Worm (Caenorhabditis elegans) whole organism, mixed stage, embryonic: Measurements from ENCODE around the gene C05D2.8.

ENCODE experiments used
- M03D4.4 ChIP-seq: sonication (generic microtip); optimal IDR thresholded peaks from 2 replicates; lab custom pipeline; 2017; ENCODE audit warnings: mild to moderate bottlenecking, missing genetic modification characterization, missing compliant biosample characterization
- bed-3 ChIP-seq: fragments of 200-800 bp; sonication (Bioruptor generic); optimal IDR thresholded peaks from 3 replicates; lab custom pipeline; 2018; ENCODE audit warnings: mild to moderate bottlenecking, missing genetic modification characterization, moderate library complexity, missing compliant biosample characterization
- blmp-1 ChIP-seq: fragments of 150-350 bp; optimal IDR thresholded peaks from 2 replicates; lab custom pipeline; 2014; ENCODE audit warnings: missing biosample characterization, missing genetic modification characterization
- ceh-39 ChIP-seq: fragments of 150-350 bp; optimal IDR thresholded peaks from 2 replicates; lab custom pipeline; 2014; ENCODE audit warnings: missing biosample characterization, missing genetic modification characterization
- ceh-43 ChIP-seq: fragments of 200-800 bp; sonication (Bioruptor generic); optimal IDR thresholded peaks from 2 replicates; lab custom pipeline; 2018; ENCODE audit warnings: mild to moderate bottlenecking, missing genetic modification characterization, moderate library complexity, missing compliant biosample characterization
- ceh-83 ChIP-seq: fragments of 200-800 bp; sonication (Bioruptor generic); optimal IDR thresholded peaks from 2 replicates; lab custom pipeline; 2018; ENCODE audit warnings: mild to moderate bottlenecking, missing genetic modification characterization, missing compliant biosample characterization
- ces-1 ChIP-seq: fragments of 150-350 bp; optimal IDR thresholded peaks from 2 replicates; lab custom pipeline; 2014; ENCODE audit warnings: missing biosample characterization, missing genetic modification reagents, missing genetic modification characterization
- cnd-1 ChIP-seq: fragments of 200-800 bp; sonication (Bioruptor generic); optimal IDR thresholded peaks from 2 replicates; lab custom pipeline; 2018; ENCODE audit warnings: mild to moderate bottlenecking, missing genetic modification characterization, missing compliant biosample characterization
- drap-1 ChIP-seq: fragments of 200-800 bp; sonication (Bioruptor generic); optimal IDR thresholded peaks from 3 replicates; lab custom pipeline; 2018; ENCODE audit warnings: mild to moderate bottlenecking, missing genetic modification characterization, missing compliant biosample characterization
- elt-1 ChIP-seq: sonication (generic microtip); optimal IDR thresholded peaks from 2 replicates; lab custom pipeline; 2017; ENCODE audit warnings: missing genetic modification characterization, mild to moderate bottlenecking, missing compliant biosample characterization, antibody characterized with exemption, moderate library complexity, borderline replicate concordance; ENCODE audit not compliant: insufficient read depth
- elt-3 ChIP-seq: fragments of 150-350 bp; optimal IDR thresholded peaks from 2 replicates; lab custom pipeline; 2014; ENCODE audit warnings: missing biosample characterization, missing genetic modification characterization
- flh-1 ChIP-seq: fragments of 200-800 bp; sonication (Bioruptor generic); optimal IDR thresholded peaks from 2 replicates; lab custom pipeline; 2018; ENCODE audit warnings: mild to moderate bottlenecking, missing genetic modification characterization, moderate library complexity, missing compliant biosample characterization
- ham-2 ChIP-seq: fragments of 200-800 bp; sonication (Bioruptor generic); optimal IDR thresholded peaks from 2 replicates; lab custom pipeline; 2018; ENCODE audit warnings: mild to moderate bottlenecking, missing genetic modification characterization, missing compliant biosample characterization
- hlh-1 ChIP-seq: fragments of 150-350 bp; optimal IDR thresholded peaks from 2 replicates; lab custom pipeline; 2014; ENCODE audit warnings: missing biosample characterization, missing genetic modification reagents, missing genetic modification characterization
- lin-13 ChIP-seq: fragments of 150-350 bp; optimal IDR thresholded peaks from 2 replicates; lab custom pipeline; 2014; ENCODE audit warnings: missing biosample characterization, missing genetic modification characterization
- lin-32 ChIP-seq: fragments of 200-800 bp; sonication (Bioruptor generic); optimal IDR thresholded peaks from 2 replicates; lab custom pipeline; 2018; ENCODE audit warnings: mild to moderate bottlenecking, missing genetic modification characterization, missing compliant biosample characterization
- lsy-2 ChIP-seq: fragments of 150-350 bp; optimal IDR thresholded peaks from 2 replicates; lab custom pipeline; 2014; ENCODE audit warnings: missing biosample characterization, missing genetic modification characterization
- mab-5 ChIP-seq: fragments of 150-350 bp; optimal IDR thresholded peaks from 2 replicates; lab custom pipeline; 2014; ENCODE audit warnings: missing biosample characterization, missing genetic modification characterization
- mep-1 ChIP-seq: fragments of 150-350 bp; optimal IDR thresholded peaks from 2 replicates; lab custom pipeline; 2017; ENCODE audit warnings: missing biosample characterization, missing genetic modification reagents, missing genetic modification characterization, inconsistent platforms
- mls-2 ChIP-seq: sonication (generic microtip); optimal IDR thresholded peaks from 2 replicates; lab custom pipeline; 2016; ENCODE audit warnings: mild to moderate bottlenecking, missing genetic modification characterization, moderate library complexity, missing compliant biosample characterization
- nhr-12 ChIP-seq: fragments of 150-350 bp; optimal IDR thresholded peaks from 2 replicates; lab custom pipeline; 2014; ENCODE audit warnings: missing biosample characterization, missing genetic modification characterization
- nhr-2 ChIP-seq: fragments of 150-350 bp; optimal IDR thresholded peaks from 2 replicates; lab custom pipeline; 2014; ENCODE audit warnings: missing biosample characterization, missing genetic modification characterization
- nhr-28 ChIP-seq: fragments of 150-350 bp; optimal IDR thresholded peaks from 2 replicates; lab custom pipeline; 2014; ENCODE audit warnings: missing biosample characterization, missing genetic modification characterization
- nhr-76 ChIP-seq: sonication (generic microtip); optimal IDR thresholded peaks from 2 replicates; lab custom pipeline; 2017; ENCODE audit warnings: missing biosample characterization, missing genetic modification characterization
- pha-4 ChIP-seq: fragments of 150-350 bp; optimal IDR thresholded peaks from 2 replicates; lab custom pipeline; 2018; ENCODE audit warnings: missing biosample characterization, missing genetic modification reagents, missing genetic modification characterization
- sem-2 ChIP-seq: fragments of 200-800 bp; sonication (Bioruptor generic); optimal IDR thresholded peaks from 2 replicates; lab custom pipeline; 2018; ENCODE audit warnings: mild to moderate bottlenecking, missing genetic modification characterization, missing compliant biosample characterization
- snpc-4 ChIP-seq: fragments of 150-350 bp; optimal IDR thresholded peaks from 2 replicates; lab custom pipeline; 2014; ENCODE audit warnings: missing biosample characterization, missing genetic modification characterization
- sptf-1 ChIP-seq: sonication (generic microtip); optimal IDR thresholded peaks from 2 replicates; lab custom pipeline; 2017; ENCODE audit warnings: mild to moderate bottlenecking, missing genetic modification characterization, moderate library complexity, missing compliant biosample characterization
- tbx-8 ChIP-seq: fragments of 200-800 bp; sonication (Bioruptor generic); optimal IDR thresholded peaks from 2 replicates; lab custom pipeline; 2018; ENCODE audit warnings: mild to moderate bottlenecking, missing genetic modification characterization, moderate library complexity, missing compliant biosample characterization
- unc-120 ChIP-seq: sonication (generic microtip); optimal IDR thresholded peaks from 2 replicates; lab custom pipeline; 2017; ENCODE audit warnings: missing genetic modification characterization, missing compliant biosample characterization; ENCODE audit not compliant: poor library complexity, severe bottlenecking
- unc-62 ChIP-seq: fragments of 150-350 bp; optimal IDR thresholded peaks from 2 replicates; lab custom pipeline; 2014; ENCODE audit warnings: missing biosample characterization, missing genetic modification reagents, missing genetic modification characterization
- zip-8 ChIP-seq: fragments of 150-350 bp; optimal IDR thresholded peaks from 2 replicates; lab custom pipeline; 2014; ENCODE audit warnings: missing biosample characterization, missing genetic modification characterization
- ztf-11 ChIP-seq: fragments of 150-350 bp; optimal IDR thresholded peaks from 2 replicates; lab custom pipeline; 2014; ENCODE audit warnings: missing biosample characterization, missing genetic modification characterization

Gene C05D2.8

ce11 chrIII:5635179-5635578, 25.0 kb upstream of the C05D2.8 start, which contains the start of gene ckk-1:
TSS of gene ckk-1 (plus strand) at chrIII:5635479.
- TF ChIP-seq nhr-12 (tag; lab: Kevin White, UChicago) (no peak), blmp-1 (tag; lab: Kevin White, UChicago) (no peak), ceh-83 (no peak), nhr-2 (tag; lab: Kevin White, UChicago) (no peak), ztf-11 (tag; lab: Kevin White, UChicago) (no peak), ham-2 (GFP tag; lab: Kevin White, UChicago) (no peak), lin-32 (GFP tag; lab: Kevin White, UChicago) (no peak), elt-3 (no peak), unc-62 (GFP tag; lab: Kevin White, UChicago) (no peak)
- TF ChIP-seq, all 35 proteins: peak for 0

DNA sequence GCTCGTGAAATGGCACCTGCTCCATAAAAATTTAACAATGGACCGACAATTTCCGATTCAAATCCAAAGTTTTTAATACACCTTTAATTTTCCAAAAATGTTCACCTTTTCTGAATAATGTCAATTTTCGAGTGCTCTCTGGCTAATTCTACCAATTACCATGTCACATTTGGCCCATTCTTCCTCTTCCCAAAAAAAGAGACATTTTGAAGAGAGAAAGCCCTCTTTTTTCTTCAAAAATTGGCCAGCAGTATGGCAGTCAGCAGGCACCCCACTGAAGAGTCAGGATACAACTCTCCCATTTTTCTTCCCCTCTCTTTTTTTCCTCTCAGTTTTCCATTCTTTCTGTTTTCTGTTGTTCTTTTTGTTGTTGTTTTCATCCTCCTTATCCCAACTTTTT, 24.4 kb upstream of the C05D2.8 start:
- TF ChIP-seq cnd-1 (tag; lab: Kevin White, UChicago): no peak
- no peak for TF ChIP-seq lin-32 (GFP tag; lab: Kevin White, UChicago)
- no peak for TF ChIP-seq ces-1
- no peak for TF ChIP-seq nhr-76 (tag; lab: Kevin White, UChicago)
- TF ChIP-seq ceh-39 (tag; lab: Kevin White, UChicago): no peak
- TF ChIP-seq mep-1 (tag; lab: Kevin White, UChicago): no peak
- TF ChIP-seq unc-120 (tag; lab: Kevin White, UChicago): no peak
- no peak for TF ChIP-seq elt-1
- no peak for TF ChIP-seq flh-1 (GFP tag; lab: Kevin White, UChicago)
- TF ChIP-seq sptf-1 (tag; lab: Kevin White, UChicago): no peak
- TF ChIP-seq blmp-1 (tag; lab: Kevin White, UChicago): no peak
- TF ChIP-seq ham-2 (GFP tag; lab: Kevin White, UChicago): no peak
- TF ChIP-seq ztf-11 (tag; lab: Kevin White, UChicago): no peak
- no peak for TF ChIP-seq drap-1
- no peak for TF ChIP-seq hlh-1 (tag; lab: Kevin White, UChicago)
- no peak for TF ChIP-seq lin-13 (tag; lab: Kevin White, UChicago)
- TF ChIP-seq pha-4 (tag; lab: Kevin White, UChicago): no peak
- no peak for TF ChIP-seq tbx-8 (GFP tag; lab: Kevin White, UChicago)

- no peak for TF ChIP-seq tbx-8 (GFP tag; lab: Kevin White, UChicago)
- TF ChIP-seq ces-1: peak; percentile 88
Observed at ce11 chrIII:5632426-5632976, 22.4 kb upstream of the C05D2.8 start.

ce11 chrIII:5630350-5630749, 20.2 kb upstream of the C05D2.8 start:
- no peak for TF ChIP-seq hlh-1 (tag; lab: Kevin White, UChicago)

DNA sequence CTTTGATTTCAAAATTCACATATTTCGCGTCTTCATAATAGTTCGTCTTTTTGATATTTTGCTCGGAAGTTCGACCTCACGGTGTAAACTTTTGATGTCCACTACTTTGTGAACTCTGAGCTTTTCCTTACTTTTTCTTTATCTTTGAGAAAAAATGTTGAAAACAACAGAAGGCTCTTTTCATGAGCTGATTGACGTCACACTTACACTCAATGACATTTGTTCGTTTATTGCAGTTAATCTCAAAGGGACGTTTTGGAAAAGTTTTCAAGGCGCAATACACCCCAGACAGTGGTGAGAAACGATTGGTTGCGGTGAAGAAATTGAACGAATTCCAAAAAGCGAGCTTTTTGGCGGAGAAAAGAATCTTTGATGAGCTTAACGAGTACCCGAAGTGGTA, 19.1 kb upstream of the C05D2.8 start:
- no peak for TF ChIP-seq bed-3 (GFP tag; lab: Kevin White, UChicago)
- TF ChIP-seq ham-2 (GFP tag; lab: Kevin White, UChicago): no peak
- TF ChIP-seq elt-3: no peak
- TF ChIP-seq ceh-39 (tag; lab: Kevin White, UChicago): no peak
- TF ChIP-seq sem-2 (GFP tag; lab: Kevin White, UChicago): no peak
- no peak for TF ChIP-seq mab-5 (tag; lab: Kevin White, UChicago)
- TF ChIP-seq mls-2 (tag; lab: Kevin White, UChicago): no peak
- no peak for TF ChIP-seq M03D4.4
- no peak for TF ChIP-seq nhr-2 (tag; lab: Kevin White, UChicago)
- TF ChIP-seq blmp-1 (tag; lab: Kevin White, UChicago): no peak
- no peak for TF ChIP-seq snpc-4 (tag; lab: Kevin White, UChicago)
- TF ChIP-seq lsy-2 (tag; lab: Kevin White, UChicago): no peak
- TF ChIP-seq zip-8 (tag; lab: Kevin White, UChicago): no peak
- no peak for TF ChIP-seq nhr-28
- no peak for TF ChIP-seq ceh-43 (GFP tag; lab: Kevin White, UChicago)
- no peak for TF ChIP-seq unc-120 (tag; lab: Kevin White, UChicago)
- TF ChIP-seq lin-13 (tag; lab: Kevin White, UChicago): no peak
